Worm (Caenorhabditis elegans): ENCODE measurements around the gene T06E6.1.
A peak's percentile ranks its signal among the peaks of the same experiment; 100 is the strongest.

Gene T06E6.1

DNA sequence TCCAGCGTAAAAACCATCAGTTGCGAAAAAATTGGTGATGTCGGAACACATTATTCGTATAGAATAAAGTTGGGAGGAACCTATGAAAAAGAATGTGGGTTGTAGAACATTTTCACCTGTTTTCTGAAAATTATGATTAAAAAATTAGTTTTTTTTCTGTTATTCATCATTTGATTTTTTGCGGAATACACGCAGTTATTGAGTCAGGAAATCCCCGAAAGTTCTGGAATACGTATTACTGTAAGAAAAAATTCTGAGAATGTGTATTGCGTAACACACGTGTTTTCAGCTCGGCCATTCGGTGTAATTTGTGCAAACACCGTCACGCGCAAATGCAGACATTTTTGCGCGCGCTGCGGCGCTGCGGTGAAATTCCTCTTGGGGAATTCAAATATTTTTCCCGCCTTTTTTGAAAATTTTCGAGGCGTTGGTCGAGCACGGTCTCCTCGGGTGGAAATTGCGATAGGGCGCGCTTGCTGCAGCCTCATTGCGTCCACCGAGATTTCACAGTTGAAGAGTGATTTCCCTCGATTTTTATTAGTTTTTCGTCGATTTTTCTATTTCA, 5.9 kb downstream of the T06E6.1 start, which contains the start of gene srh-170:
TSS of gene srh-170 (minus strand) at position 51 of the 565 bp plus-strand sequence.
- TF ChIP-seq gmeb-2 (tag; optimal IDR thresholded peaks at IDR 0.05) (no peak), fkh-6 (tag; optimal IDR thresholded peaks at IDR 0.05) (no peak), ets-4 (tag; optimal IDR thresholded peaks at IDR 0.05) (no peak), pat-9 (tag; optimal IDR thresholded peaks at IDR 0.05) (no peak), ceh-48 (tag; optimal IDR thresholded peaks at IDR 0.05) (no peak), nhr-232 (tag; optimal IDR thresholded peaks at IDR 0.05) (no peak), F13H6.1 (tag; optimal IDR thresholded peaks at IDR 0.05) (no peak), elt-2 (tag; optimal IDR thresholded peaks at IDR 0.05) (peak; percentile 7)

DNA sequence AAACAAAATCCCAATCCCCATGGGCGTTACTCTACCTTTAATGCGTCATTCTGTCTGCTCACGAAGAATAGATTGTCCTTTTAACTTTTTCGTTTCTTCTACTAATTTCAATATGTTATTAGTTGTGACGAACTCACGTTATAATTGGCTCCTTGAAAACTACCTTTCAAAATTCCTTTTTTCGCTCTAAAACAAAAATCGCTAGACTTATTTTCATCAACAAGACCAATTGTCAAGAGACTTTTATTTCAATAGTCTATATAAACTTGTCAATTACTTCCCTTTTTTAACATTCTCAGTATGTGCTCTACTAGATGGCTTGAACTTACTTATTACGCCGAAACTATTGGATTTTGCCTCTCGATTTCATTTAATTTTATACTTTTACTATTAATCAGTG, 10.0 kb downstream of the T06E6.1 start, which contains the start of gene str-102:
TSS of gene str-102 (plus strand) at position 301 of the 400 bp plus-strand sequence.
- no peak for TF ChIP-seq hlh-6 (tag; optimal IDR thresholded peaks at IDR 0.05)
- TF ChIP-seq hlh-15 (tag; optimal IDR thresholded peaks at IDR 0.05) = no peak
- TF ChIP-seq sdc-2 (tag; optimal IDR thresholded peaks at IDR 0.05) = no peak
- no peak for TF ChIP-seq fkh-10 (GFP tag; optimal IDR thresholded peaks at IDR 0.05)
- TF ChIP-seq C38D4.7 (GFP tag; optimal IDR thresholded peaks at IDR 0.05) = no peak
- TF ChIP-seq ahr-1 (tag; optimal IDR thresholded peaks at IDR 0.05) = no peak
- TF ChIP-seq T23F11.4 (GFP tag; optimal IDR thresholded peaks at IDR 0.05) = no peak
- TF ChIP-seq K02D7.2 (tag; optimal IDR thresholded peaks at IDR 0.05) = no peak
- TF ChIP-seq syd-9 (tag; optimal IDR thresholded peaks at IDR 0.05) = no peak
- no peak for TF ChIP-seq unc-86 (tag; optimal IDR thresholded peaks at IDR 0.05)
- TF ChIP-seq gmeb-2 (tag; optimal IDR thresholded peaks at IDR 0.05) = no peak
- TF ChIP-seq dmd-4 (tag; optimal IDR thresholded peaks at IDR 0.05; ENCODE audit: borderline replicate concordance) = no peak
- no peak for TF ChIP-seq hlh-13 (GFP tag; optimal IDR thresholded peaks at IDR 0.05)

DNA sequence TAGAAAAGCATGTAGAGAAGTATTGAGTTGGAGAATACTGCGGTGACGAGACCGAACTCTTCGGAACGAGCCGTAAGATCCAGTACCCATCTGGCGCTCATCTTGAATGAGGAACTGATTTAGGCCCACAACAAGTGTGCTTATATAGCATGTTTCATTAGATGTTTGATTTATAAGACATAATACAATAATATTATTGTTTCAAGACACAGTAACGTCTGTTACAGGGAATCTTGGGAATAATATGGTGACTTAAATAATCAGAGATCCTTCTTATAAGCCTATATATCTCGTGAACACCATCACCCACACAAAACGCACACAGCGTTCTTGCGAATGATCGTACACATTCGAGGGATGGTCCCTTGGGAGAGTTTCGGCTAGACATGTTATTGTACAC, 11.0 kb downstream of the T06E6.1 start, which contains the start of gene str-88:
TSS of gene str-88 (minus strand) at position 101 of the 400 bp plus-strand sequence.
- TF ChIP-seq ceh-24 (tag; optimal IDR thresholded peaks at IDR 0.05) = no peak
- no peak for TF ChIP-seq pqm-1 (tag; optimal IDR thresholded peaks at IDR 0.05)
- TF ChIP-seq Y22D7AL.16 (tag; optimal IDR thresholded peaks at IDR 0.05) = no peak
- no peak for TF ChIP-seq hlh-30 (tag; optimal IDR thresholded peaks at IDR 0.05; ENCODE audit: insufficient read depth)
- TF ChIP-seq ceh-30 (tag; optimal IDR thresholded peaks at IDR 0.05) = no peak
- TF ChIP-seq odd-2 (tag; optimal IDR thresholded peaks at IDR 0.05) = no peak
- no peak for TF ChIP-seq dve-1 (tag; optimal IDR thresholded peaks at IDR 0.05)
- no peak for TF ChIP-seq zip-5 (tag; optimal IDR thresholded peaks at IDR 0.05)
- TF ChIP-seq sox-2 (GFP tag; IDR thresholded peaks at IDR 0.05) = no peak
- TF ChIP-seq unc-3 (GFP tag; conservative IDR thresholded peaks at IDR 0.05) = no peak
- TF ChIP-seq unc-3 (tag; optimal IDR thresholded peaks at IDR 0.05) = no peak
- TF ChIP-seq syd-9 (tag; optimal IDR thresholded peaks at IDR 0.05) = no peak
- no peak for TF ChIP-seq che-1 (tag; optimal IDR thresholded peaks at IDR 0.05)
- no peak for TF ChIP-seq T23F11.4 (GFP tag; optimal IDR thresholded peaks at IDR 0.05)
- no peak for TF ChIP-seq ceh-48 (tag; optimal IDR thresholded peaks at IDR 0.05)

DNA sequence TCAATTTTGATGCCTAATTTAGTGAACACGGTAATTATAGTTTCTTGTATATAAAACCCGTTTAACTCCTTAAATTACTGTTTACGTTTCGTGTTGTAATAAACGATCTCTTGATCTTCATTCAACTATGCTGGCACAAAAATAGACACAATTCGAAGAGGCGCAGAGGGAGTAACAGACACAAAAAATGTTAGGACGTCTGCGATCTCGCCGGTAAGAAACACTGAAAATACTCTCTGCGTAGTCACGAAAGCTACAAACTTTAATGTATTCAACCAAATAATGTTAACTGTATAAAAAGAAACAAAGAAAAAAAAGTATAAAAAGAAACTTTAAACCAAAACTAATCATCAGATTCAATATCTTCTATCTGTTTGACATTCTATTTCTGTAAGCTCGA, 13.9 kb downstream of the T06E6.1 start, which contains the start of gene dhs-23:
TSS of gene dhs-23 (plus strand) at position 363 of the 400 bp plus-strand sequence.
- TF ChIP-seq ceh-24 (tag; optimal IDR thresholded peaks at IDR 0.05) = no peak
- TF ChIP-seq ceh-19 (GFP tag; optimal IDR thresholded peaks at IDR 0.05) = no peak
- TF ChIP-seq ceh-14 (tag; optimal IDR thresholded peaks at IDR 0.05) = no peak
- no peak for TF ChIP-seq dmd-4 (tag; optimal IDR thresholded peaks at IDR 0.05; ENCODE audit: borderline replicate concordance)
- TF ChIP-seq che-1 (tag; optimal IDR thresholded peaks at IDR 0.05) = no peak
- TF ChIP-seq ceh-34 (tag; optimal IDR thresholded peaks at IDR 0.05) = no peak
- no peak for TF ChIP-seq unc-42 (tag; optimal IDR thresholded peaks at IDR 0.05)

All from whole organism, late embryonic.